Worm (Caenorhabditis elegans) whole organism, L2 larva: ENCODE results near the gene tbc-18.
"Not testable (repeated sequence)": the region's sequence is repeated elsewhere in the genome, so short reads cannot be mapped to it uniquely, and the experiment has no call there.

Experiments used
- C34F6.9 ChIP-seq: fragments of 150-350 bp; optimal IDR thresholded peaks from 2 replicates; lab custom pipeline; 2014; ENCODE audit warnings: missing biosample characterization, missing genetic modification characterization
- F13H6.1 ChIP-seq: sonication (generic microtip); optimal IDR thresholded peaks from 2 replicates; lab custom pipeline; 2016; ENCODE audit warnings: missing genetic modification characterization, missing compliant biosample characterization
- ZK546.5 ChIP-seq: sonication (generic microtip); optimal IDR thresholded peaks from 2 replicates; lab custom pipeline; 2017; ENCODE audit warnings: missing biosample characterization, missing genetic modification characterization
- aly-2 ChIP-seq: fragments of 150-350 bp; optimal IDR thresholded peaks from 2 replicates; lab custom pipeline; 2014; ENCODE audit warnings: missing biosample characterization, missing genetic modification characterization
- ama-1 ChIP-seq: fragments of 150-350 bp; optimal IDR thresholded peaks from 2 replicates; lab custom pipeline; 2018; ENCODE audit warnings: inconsistent platforms
- blmp-1 ChIP-seq: sonication (generic microtip); optimal IDR thresholded peaks from 2 replicates; lab custom pipeline; 2017; ENCODE audit warnings: missing genetic modification characterization, mild to moderate bottlenecking, missing compliant biosample characterization, antibody characterized with exemption, moderate library complexity; ENCODE audit not compliant: insufficient read depth
- ceh-16 ChIP-seq: fragments of 150-350 bp; optimal IDR thresholded peaks from 2 replicates; lab custom pipeline; 2014; ENCODE audit warnings: missing biosample characterization, missing genetic modification characterization
- crh-2 ChIP-seq: sonication (generic microtip); optimal IDR thresholded peaks from 2 replicates; lab custom pipeline; 2017; ENCODE audit warnings: missing biosample characterization, missing genetic modification characterization
- dmd-4 ChIP-seq: sonication (generic microtip); optimal IDR thresholded peaks from 2 replicates; lab custom pipeline; 2017; ENCODE audit warnings: missing biosample characterization, missing genetic modification characterization
- egl-27 ChIP-seq: sonication (generic microtip); optimal IDR thresholded peaks from 3 replicates; lab custom pipeline; 2017; ENCODE audit warnings: missing biosample characterization, missing genetic modification reagents, missing genetic modification characterization
- elt-1 ChIP-seq: fragments of 150-350 bp; optimal IDR thresholded peaks from 2 replicates; lab custom pipeline; 2014; ENCODE audit warnings: missing biosample characterization, missing genetic modification characterization
- elt-3 ChIP-seq: sonication (generic microtip); optimal IDR thresholded peaks from 2 replicates; lab custom pipeline; 2017; ENCODE audit warnings: missing biosample characterization, missing genetic modification characterization
- fos-1 ChIP-seq: fragments of 150-350 bp; optimal IDR thresholded peaks from 2 replicates; lab custom pipeline; 2014; ENCODE audit warnings: missing biosample characterization, missing genetic modification characterization
- gmeb-1 ChIP-seq: fragments of 150-350 bp; optimal IDR thresholded peaks from 2 replicates; lab custom pipeline; 2014; ENCODE audit warnings: missing biosample characterization, missing genetic modification characterization
- lin-11 ChIP-seq: fragments of 150-350 bp; sonication (generic microtip); optimal IDR thresholded peaks from 2 replicates; lab custom pipeline; 2014; ENCODE audit warnings: missing biosample characterization, missing genetic modification characterization, inconsistent platforms, mixed read lengths
- lin-13 ChIP-seq: fragments of 150-350 bp; optimal IDR thresholded peaks from 2 replicates; lab custom pipeline; 2014; ENCODE audit warnings: missing biosample characterization, missing genetic modification reagents, missing genetic modification characterization
- lin-39 ChIP-seq: fragments of 150-350 bp; optimal IDR thresholded peaks from 2 replicates; lab custom pipeline; 2014; ENCODE audit warnings: missing biosample characterization, missing genetic modification reagents, missing genetic modification characterization
- mbf-1 ChIP-seq: sonication (generic microtip); optimal IDR thresholded peaks from 2 replicates; lab custom pipeline; 2017; ENCODE audit warnings: missing biosample characterization, missing genetic modification characterization
- nhr-10 ChIP-seq: sonication (generic microtip); optimal IDR thresholded peaks from 2 replicates; lab custom pipeline; 2017; ENCODE audit warnings: missing biosample characterization, missing genetic modification characterization
- nhr-21 ChIP-seq: fragments of 150-350 bp; optimal IDR thresholded peaks from 2 replicates; lab custom pipeline; 2014; ENCODE audit warnings: missing biosample characterization, missing genetic modification characterization
- nhr-23 ChIP-seq: fragments of 150-350 bp; optimal IDR thresholded peaks from 2 replicates; lab custom pipeline; 2014; ENCODE audit warnings: missing biosample characterization, missing genetic modification reagents, missing genetic modification characterization
- nhr-237 ChIP-seq: fragments of 150-350 bp; optimal IDR thresholded peaks from 2 replicates; lab custom pipeline; 2014; ENCODE audit warnings: missing biosample characterization, missing genetic modification characterization
- nhr-25 ChIP-seq: fragments of 150-350 bp; sonication (generic microtip); optimal IDR thresholded peaks from 3 replicates; lab custom pipeline; 2014; ENCODE audit warnings: missing biosample characterization, missing genetic modification characterization
- nhr-6 ChIP-seq: fragments of 150-350 bp; optimal IDR thresholded peaks from 2 replicates; lab custom pipeline; 2014; ENCODE audit warnings: missing biosample characterization, missing genetic modification characterization
- nhr-77 ChIP-seq: fragments of 150-350 bp; optimal IDR thresholded peaks from 2 replicates; lab custom pipeline; 2014; ENCODE audit warnings: missing biosample characterization, missing genetic modification characterization
- peb-1 ChIP-seq: fragments of 150-350 bp; optimal IDR thresholded peaks from 2 replicates; lab custom pipeline; 2014; ENCODE audit warnings: missing biosample characterization, missing genetic modification characterization
- sem-4 ChIP-seq: fragments of 150-350 bp; optimal IDR thresholded peaks from 2 replicates; lab custom pipeline; 2014; ENCODE audit warnings: missing biosample characterization, missing genetic modification reagents, missing genetic modification characterization
- sma-9 ChIP-seq, 2 experiments: fragments of 150-350 bp in 1 of 2; sonication (generic microtip) in 1 of 2; optimal IDR thresholded peaks; 2 replicates each; lab custom pipeline; 2014 to 2016; ENCODE audit warnings: missing genetic modification characterization in 2 of 2, mild to moderate bottlenecking in 1 of 2, missing biosample characterization in 1 of 2, missing compliant biosample characterization in 1 of 2, missing genetic modification reagents in 1 of 2, moderate library complexity in 1 of 2
- snpc-4 ChIP-seq: fragments of 150-350 bp; optimal IDR thresholded peaks from 2 replicates; lab custom pipeline; 2014; ENCODE audit warnings: missing biosample characterization, missing genetic modification characterization
- unc-39 ChIP-seq: fragments of 150-350 bp; optimal IDR thresholded peaks from 2 replicates; lab custom pipeline; 2014; ENCODE audit warnings: missing biosample characterization, missing genetic modification characterization
- unc-62 ChIP-seq: fragments of 150-350 bp; optimal IDR thresholded peaks from 2 replicates; lab custom pipeline; 2014; ENCODE audit warnings: missing biosample characterization, missing genetic modification reagents, missing genetic modification characterization
- zag-1 ChIP-seq: fragments of 150-350 bp; optimal IDR thresholded peaks from 2 replicates; lab custom pipeline; 2014; ENCODE audit warnings: missing biosample characterization, missing genetic modification characterization
- ztf-11 ChIP-seq: sonication (generic microtip); optimal IDR thresholded peaks from 2 replicates; lab custom pipeline; 2017; ENCODE audit warnings: missing biosample characterization, missing genetic modification characterization

Gene tbc-18

DNA sequence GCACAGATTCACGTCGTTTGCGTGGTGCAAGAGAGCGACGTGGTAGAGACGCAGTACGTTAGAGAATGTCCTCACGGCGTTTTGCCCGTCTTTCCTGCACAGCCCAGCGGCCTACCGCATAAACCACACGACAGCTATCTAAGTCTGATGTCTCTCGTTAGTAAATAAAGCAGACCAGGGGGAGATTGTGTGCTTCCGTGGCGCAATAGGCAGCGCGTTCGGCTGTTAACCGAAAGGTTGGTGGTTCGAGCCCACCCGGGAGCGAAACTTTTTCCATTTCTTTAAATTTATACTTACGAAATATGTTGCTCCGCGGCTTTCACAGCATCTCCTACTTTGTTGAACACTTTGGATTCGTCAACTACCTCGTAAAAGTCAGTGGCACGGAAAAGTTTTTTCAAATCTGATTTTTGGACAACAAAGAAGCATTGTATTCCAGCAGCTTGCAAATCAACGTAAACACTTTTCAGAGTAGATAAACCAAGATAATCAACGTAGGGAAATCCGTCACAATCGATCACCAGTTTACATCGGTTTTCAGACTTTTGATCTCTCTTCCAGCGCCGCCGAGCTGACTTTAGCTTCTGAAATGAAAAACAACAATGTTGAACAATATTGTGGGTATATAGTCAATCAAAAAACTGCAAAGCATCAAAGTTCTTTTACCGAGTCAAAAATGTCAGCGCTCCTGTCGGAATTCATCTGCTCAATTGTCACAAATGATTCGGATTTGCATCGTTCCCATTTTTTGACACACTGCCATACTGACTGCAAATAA is 26.1 kb downstream of the tbc-18 start (continued):
- TF ChIP-seq ceh-16 (tag; lab: Kevin White, UChicago) (peak; percentile 51), ama-1 (lab: Kevin White, UChicago) (no peak), F13H6.1 (tag; lab: Kevin White, UChicago) (peak; percentile 96), ztf-11 (tag; lab: Kevin White, UChicago) (peak; percentile 56), unc-62 (GFP tag; lab: Kevin White, UChicago) (peak; percentile 16), nhr-6 (tag; lab: Kevin White, UChicago) (peak; percentile 93), lin-13 (GFP tag; lab: Kevin White, UChicago) (peak; percentile 88), blmp-1 (tag; lab: Kevin White, UChicago) (peak; percentile 67), lin-39 (tag; lab: Kevin White, UChicago) (no peak), mbf-1 (tag; lab: Kevin White, UChicago) (no peak), C34F6.9 (peak; percentile 87), elt-3 (tag; lab: Kevin White, UChicago) (no peak), snpc-4 (peak; percentile 16), sma-9 (GFP tag; optimal IDR thresholded peaks at IDR 0.05; lab: Kevin White, UChicago) (peak; percentile 93), sma-9 (tag; optimal IDR thresholded peaks at IDR 0.05; lab: Kevin White, UChicago) (no peak), nhr-10 (tag; lab: Kevin White, UChicago) (peak; percentile 26), gmeb-1 (tag; lab: Kevin White, UChicago) (peak; percentile 81), nhr-237 (tag; lab: Kevin White, UChicago) (no peak), nhr-23 (tag; lab: Kevin White, UChicago) (no peak), nhr-77 (tag; lab: Kevin White, UChicago) (no peak), crh-2 (tag; lab: Kevin White, UChicago) (peak; percentile 92), lin-11 (tag; lab: Kevin White, UChicago) (peak; percentile 92), peb-1 (tag; lab: Kevin White, UChicago) (no peak), aly-2 (tag; lab: Kevin White, UChicago) (no peak)

ce11 chrX:8406815-8407214 is 28.5 kb downstream of the tbc-18 start:
- TF ChIP-seq nhr-6 (tag; lab: Kevin White, UChicago) (no peak), unc-39 (tag; lab: Kevin White, UChicago) (no peak), dmd-4 (no peak), nhr-237 (tag; lab: Kevin White, UChicago) (no peak), zag-1 (tag; lab: Kevin White, UChicago) (no peak), lin-11 (tag; lab: Kevin White, UChicago) (no peak), ceh-16 (tag; lab: Kevin White, UChicago) (no peak), ztf-11 (tag; lab: Kevin White, UChicago) (no peak), nhr-25 (tag; lab: Kevin White, UChicago) (no peak), nhr-10 (tag; lab: Kevin White, UChicago) (no peak)

DNA sequence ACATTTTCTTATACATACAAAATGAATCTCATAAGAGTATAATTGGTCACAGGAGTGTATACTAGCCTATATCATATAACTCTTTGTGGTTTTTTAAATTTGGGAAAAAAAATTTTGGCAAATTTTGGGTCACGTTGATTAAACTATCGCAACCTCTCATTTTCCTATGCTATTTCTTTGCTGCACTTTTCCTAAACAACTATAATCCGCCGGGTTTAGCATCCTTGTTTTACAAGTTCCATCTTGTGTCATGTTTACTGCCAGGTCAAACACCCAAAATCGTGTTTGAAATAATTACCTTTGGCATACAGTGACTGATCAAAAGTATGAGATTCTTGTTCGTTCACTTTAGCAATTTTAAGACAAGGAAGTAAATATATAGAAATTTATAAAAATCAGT is 29.9 kb downstream of the tbc-18 start, which contains the start of gene sulp-3:
Gene sulp-3 (minus strand): TSS at position 101 of the 400 bp plus-strand sequence.
- no peak for TF ChIP-seq sem-4 (tag; lab: Kevin White, UChicago)
- no peak for TF ChIP-seq ZK546.5 (tag; lab: Kevin White, UChicago)
- TF ChIP-seq, all 48 proteins: peak for 0

- not testable (repeated sequence) for TF ChIP-seq egl-27; fos-1 (tag; lab: Kevin White, UChicago); nhr-21
Observed at ce11 chrX:8410754-8411153, 32.4 kb downstream of the tbc-18 start, which contains the start of gene F08F1.9. Gene F08F1.9, minus strand, starts transcription at chrX:8410854.

ce11 chrX:8413130-8413529 is 34.8 kb downstream of the tbc-18 start, which contains the start of gene F08F1.4:
Gene F08F1.4, plus strand, starts transcription at chrX:8413430.
- no peak for TF ChIP-seq elt-1 (tag; lab: Kevin White, UChicago)
- no peak for TF ChIP-seq lin-11 (tag; lab: Kevin White, UChicago)
- TF ChIP-seq egl-27, result no peak
- no peak for TF ChIP-seq peb-1 (tag; lab: Kevin White, UChicago)
- no peak for TF ChIP-seq crh-2 (tag; lab: Kevin White, UChicago)
